Fruit fly (Drosophila melanogaster) whole organism, embryonic: ENCODE data around the gene CG5181.

Experiments
- Ada2b ChIP-seq: fragments of 200-800 bp; sonication (Bioruptor generic); IDR thresholded peaks from 2 replicates; pipeline ENCODE4 v1.3.6; 2022; ENCODE audit warnings: missing biosample characterization, missing genetic modification characterization
- CG10147 ChIP-seq: fragments of 200-800 bp; sonication (Bioruptor generic); optimal IDR thresholded peaks from 2 replicates; lab custom pipeline; 2019; ENCODE audit warnings: missing biosample characterization, mild to moderate bottlenecking, missing genetic modification characterization, moderate library complexity
- CG15073 ChIP-seq: fragments of 200-800 bp; sonication (Bioruptor generic); optimal IDR thresholded peaks from 2 replicates; lab custom pipeline; 2016; ENCODE audit warnings: missing biosample characterization, missing genetic modification characterization
- CG16815 ChIP-seq: fragments of 200-800 bp; sonication (Bioruptor generic); optimal IDR thresholded peaks from 3 replicates; lab custom pipeline; 2017; ENCODE audit warnings: missing biosample characterization, mild to moderate bottlenecking, missing genetic modification characterization
- CG6689 ChIP-seq: fragments of 200-800 bp; sonication (Bioruptor generic); IDR thresholded peaks from 2 replicates; pipeline ENCODE4 v1.3.6; 2022; ENCODE audit warnings: missing biosample characterization, missing genetic modification characterization
- CG8281 ChIP-seq: fragments of 200-800 bp; sonication (Bioruptor generic); optimal IDR thresholded peaks from 2 replicates; lab custom pipeline; 2018; ENCODE audit warnings: missing biosample characterization, mild to moderate bottlenecking, missing genetic modification characterization, moderate library complexity
- CoRest ChIP-seq: fragments of 200-800 bp; sonication (Bioruptor generic); optimal IDR thresholded peaks from 3 replicates; lab custom pipeline; 2018; ENCODE audit warnings: missing biosample characterization, mild to moderate bottlenecking, missing genetic modification characterization, moderate library complexity
- Hmr ChIP-seq: fragments of 200-800 bp; sonication (Bioruptor generic); optimal IDR thresholded peaks from 3 replicates; lab custom pipeline; 2017; ENCODE audit warnings: mild to moderate bottlenecking, missing biosample characterization, missing genetic modification reagents, missing genetic modification characterization
- NFAT ChIP-seq: fragments of 200-800 bp; sonication (Bioruptor generic); IDR thresholded peaks from 2 replicates; pipeline ENCODE4 v1.3.6; 2022; ENCODE audit warnings: missing biosample characterization, missing genetic modification characterization
- bcd ChIP-seq: fragments of 200-800 bp; sonication (Bioruptor generic); optimal IDR thresholded peaks from 2 replicates; lab custom pipeline; 2017; ENCODE audit warnings: missing biosample characterization, mild to moderate bottlenecking, missing genetic modification characterization
- chinmo ChIP-seq: fragments of 200-800 bp; sonication (Bioruptor generic); IDR thresholded peaks from 4 replicates; pipeline ENCODE4 v1.3.6; 2022; ENCODE audit warnings: missing biosample characterization, missing genetic modification characterization; ENCODE audit not compliant: partially characterized antibody
- gro ChIP-seq: fragments of 200-800 bp; sonication (Bioruptor generic); optimal IDR thresholded peaks from 2 replicates; lab custom pipeline; 2016; ENCODE audit warnings: missing biosample characterization, missing genetic modification characterization
- gsb-n ChIP-seq: fragments of 200-800 bp; sonication (Bioruptor generic); optimal IDR thresholded peaks from 3 replicates; lab custom pipeline; 2018; ENCODE audit warnings: missing biosample characterization, mild to moderate bottlenecking, missing genetic modification characterization
- pho ChIP-seq: fragments of 200-800 bp; sonication (Bioruptor generic); optimal IDR thresholded peaks from 2 replicates; lab custom pipeline; 2016; ENCODE audit warnings: missing biosample characterization, missing genetic modification characterization

dm6 chr2L:7397746-7398145 is 11.9 kb downstream of the CG5181 start:
- no peak for TF ChIP-seq NFAT (GFP tag; lab: Robert Waterston, UW)
- TF ChIP-seq bcd (GFP tag; lab: Kevin White, UChicago): no peak
- TF ChIP-seq CG15073 (GFP tag; lab: Kevin White, UChicago): no peak
- TF ChIP-seq pho (GFP tag; lab: Kevin White, UChicago): no peak
- no peak for TF ChIP-seq Hmr
- TF ChIP-seq CG8281 (tag; lab: Kevin White, UChicago): no peak
- TF ChIP-seq chinmo: no peak
- TF ChIP-seq gro (GFP tag; lab: Kevin White, UChicago): no peak
- no peak for TF ChIP-seq CG16815 (GFP tag; lab: Kevin White, UChicago)
- TF ChIP-seq CG10147 (GFP tag; lab: Kevin White, UChicago): no peak
- no peak for TF ChIP-seq CoRest (tag; lab: Kevin White, UChicago)
- TF ChIP-seq gsb-n (tag; lab: Kevin White, UChicago): no peak
- no peak for TF ChIP-seq Ada2b
- TF ChIP-seq CG6689 (GFP tag; lab: Robert Waterston, UW): no peak
